Worm (Caenorhabditis elegans) whole organism, L1 larva: ENCODE data around the gene Y73B6BL.47.

ENCODE experiments used
- ces-1 ChIP-seq: fragments of 150-350 bp; optimal IDR thresholded peaks from 2 replicates; lab custom pipeline; 2014; ENCODE audit warnings: missing biosample characterization, missing genetic modification reagents, missing genetic modification characterization
- fos-1 ChIP-seq: fragments of 150-350 bp; optimal IDR thresholded peaks from 2 replicates; lab custom pipeline; 2014; ENCODE audit warnings: missing biosample characterization, missing genetic modification characterization
- lin-13 ChIP-seq: fragments of 150-350 bp; optimal IDR thresholded peaks from 2 replicates; lab custom pipeline; 2014; ENCODE audit warnings: missing biosample characterization, missing genetic modification reagents, missing genetic modification characterization
- lin-39 ChIP-seq: fragments of 150-350 bp; optimal IDR thresholded peaks from 2 replicates; lab custom pipeline; 2014; ENCODE audit warnings: missing biosample characterization, missing genetic modification reagents, missing genetic modification characterization
- snpc-4 ChIP-seq: fragments of 150-350 bp; optimal IDR thresholded peaks from 2 replicates; lab custom pipeline; 2014; ENCODE audit warnings: missing biosample characterization, missing genetic modification characterization
- sox-4 ChIP-seq: sonication (generic microtip); optimal IDR thresholded peaks from 2 replicates; lab custom pipeline; 2016; ENCODE audit warnings: missing genetic modification characterization, missing compliant biosample characterization
- unc-62 ChIP-seq: fragments of 150-350 bp; optimal IDR thresholded peaks from 2 replicates; lab custom pipeline; 2014; ENCODE audit warnings: missing biosample characterization, missing genetic modification reagents, missing genetic modification characterization
- unc-98 ChIP-seq: fragments of 200-800 bp; sonication (Bioruptor generic); IDR thresholded peaks from 2 replicates; pipeline ENCODE4 v1.3.6; 2022; ENCODE audit warnings: missing genetic modification characterization, missing compliant biosample characterization
- zag-1 ChIP-seq: fragments of 150-350 bp; optimal IDR thresholded peaks from 2 replicates; lab custom pipeline; 2014; ENCODE audit warnings: missing biosample characterization, missing genetic modification characterization

DNA sequence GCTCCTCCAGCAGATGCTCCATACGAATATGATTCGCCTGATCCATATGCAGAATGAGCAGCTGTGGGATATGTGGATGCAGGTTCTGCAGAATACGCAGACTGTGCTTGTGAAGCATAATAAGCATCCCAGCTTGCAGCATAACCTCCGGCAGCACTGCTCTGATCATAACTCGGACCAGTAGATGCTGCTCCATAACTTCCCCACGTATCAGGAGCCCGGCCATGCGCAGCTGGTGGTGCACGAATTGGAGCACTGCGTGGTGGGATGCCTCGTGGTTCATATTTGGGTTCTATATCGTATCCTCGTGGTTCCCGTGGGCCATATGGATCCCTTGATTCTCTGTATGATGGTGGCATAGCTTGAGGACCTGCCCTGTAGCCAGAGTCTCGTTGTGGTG lies 12.0 kb downstream of the Y73B6BL.47 start:
- TF ChIP-seq zag-1 (tag; lab: Kevin White, UChicago) (no peak), lin-39 (tag; lab: Kevin White, UChicago) (no peak), unc-98 (GFP tag; lab: Robert Waterston, UW) (no peak), lin-13 (GFP tag; lab: Kevin White, UChicago) (no peak), snpc-4 (no peak), ces-1 (no peak), fos-1 (no peak), unc-62 (GFP tag; lab: Kevin White, UChicago) (no peak), sox-4 (tag; lab: Kevin White, UChicago) (no peak)
